Fruit fly (Drosophila melanogaster) whole organism, embryonic: ENCODE data around the gene CG14036.
A peak's percentile ranks its signal among the peaks of the same experiment; 100 is the strongest.

Source experiments
- BtbVII ChIP-seq: fragments of 200-800 bp; sonication (Bioruptor generic); optimal IDR thresholded peaks from 3 replicates; lab custom pipeline; 2017; ENCODE audit warnings: missing biosample characterization, mild to moderate bottlenecking, missing genetic modification characterization
- CG10209 ChIP-seq: fragments of 200-800 bp; sonication (Bioruptor generic); optimal IDR thresholded peaks from 3 replicates; lab custom pipeline; 2017; ENCODE audit warnings: missing biosample characterization, mild to moderate bottlenecking, missing genetic modification characterization, missing genetic modification reagents
- CG10267 ChIP-seq: fragments of 200-800 bp; sonication (Bioruptor generic); optimal IDR thresholded peaks from 2 replicates; lab custom pipeline; 2018; ENCODE audit warnings: missing biosample characterization, mild to moderate bottlenecking, missing genetic modification characterization, moderate library complexity
- CG10654 ChIP-seq: fragments of 200-800 bp; sonication (Bioruptor generic); optimal IDR thresholded peaks from 2 replicates; lab custom pipeline; 2016; ENCODE audit warnings: missing biosample characterization, missing genetic modification characterization
- CG12219 ChIP-seq: fragments of 200-800 bp; sonication (Bioruptor generic); optimal IDR thresholded peaks from 3 replicates; lab custom pipeline; 2018; ENCODE audit warnings: missing biosample characterization, mild to moderate bottlenecking, missing genetic modification characterization
- CG12391 ChIP-seq: fragments of 200-800 bp; sonication (Bioruptor generic); optimal IDR thresholded peaks from 3 replicates; lab custom pipeline; 2018; ENCODE audit warnings: missing biosample characterization, mild to moderate bottlenecking, missing genetic modification characterization, moderate library complexity
- CG12942 ChIP-seq: fragments of 200-800 bp; sonication (Bioruptor generic); optimal IDR thresholded peaks from 3 replicates; lab custom pipeline; 2016; ENCODE audit warnings: missing biosample characterization, missing genetic modification characterization
- CG14014 ChIP-seq: fragments of 200-800 bp; sonication (Bioruptor generic); IDR thresholded peaks from 2 replicates; pipeline ENCODE4 v1.3.6; 2022; ENCODE audit warnings: missing biosample characterization, missing genetic modification characterization
- CG15696 ChIP-seq: fragments of 200-800 bp; sonication (Bioruptor generic); optimal IDR thresholded peaks from 2 replicates; lab custom pipeline; 2019; ENCODE audit warnings: missing biosample characterization, mild to moderate bottlenecking, missing genetic modification characterization, moderate library complexity
- CG16779 ChIP-seq: fragments of 200-800 bp; sonication (Bioruptor generic); IDR thresholded peaks from 2 replicates; pipeline ENCODE4 v1.3.6; 2022; ENCODE audit warnings: missing biosample characterization, missing genetic modification characterization
- CG17328 ChIP-seq: fragments of 200-800 bp; sonication (Bioruptor generic); IDR thresholded peaks from 2 replicates; pipeline ENCODE4 v1.3.6; 2022; ENCODE audit warnings: missing biosample characterization, missing genetic modification characterization
- CG1792 ChIP-seq: fragments of 200-800 bp; sonication (Bioruptor generic); optimal IDR thresholded peaks from 2 replicates; lab custom pipeline; 2016; ENCODE audit warnings: missing biosample characterization, missing genetic modification characterization
- CG18262 ChIP-seq: fragments of 200-800 bp; optimal IDR thresholded peaks from 3 replicates; lab custom pipeline; 2019; ENCODE audit warnings: missing biosample characterization, mild to moderate bottlenecking, missing genetic modification characterization, moderate library complexity
- CG30020 ChIP-seq: fragments of 200-800 bp; optimal IDR thresholded peaks from 2 replicates; lab custom pipeline; 2019; ENCODE audit warnings: missing biosample characterization, mild to moderate bottlenecking, missing genetic modification characterization, moderate library complexity
- CG3281 ChIP-seq: fragments of 200-800 bp; sonication (Bioruptor generic); optimal IDR thresholded peaks from 3 replicates; lab custom pipeline; 2017; ENCODE audit warnings: missing biosample characterization, mild to moderate bottlenecking, missing genetic modification characterization
- CG33213 ChIP-seq: fragments of 200-800 bp; sonication (Bioruptor generic); optimal IDR thresholded peaks from 3 replicates; lab custom pipeline; 2016; ENCODE audit warnings: missing biosample characterization, missing genetic modification characterization
- CG3407 ChIP-seq: fragments of 200-800 bp; sonication (Bioruptor generic); optimal IDR thresholded peaks from 2 replicates; lab custom pipeline; 2018; ENCODE audit warnings: missing biosample characterization, mild to moderate bottlenecking, missing genetic modification characterization
- CG5180 ChIP-seq: fragments of 200-800 bp; sonication (Bioruptor generic); optimal IDR thresholded peaks from 3 replicates; lab custom pipeline; 2017; ENCODE audit warnings: missing biosample characterization, missing genetic modification characterization, mild to moderate bottlenecking, moderate library complexity, missing genetic modification reagents
- CG7556 ChIP-seq: fragments of 200-800 bp; sonication (Bioruptor generic); optimal IDR thresholded peaks from 2 replicates; lab custom pipeline; 2017; ENCODE audit warnings: missing biosample characterization, mild to moderate bottlenecking, missing genetic modification characterization
- CG7928 ChIP-seq: fragments of 200-800 bp; sonication (Bioruptor generic); optimal IDR thresholded peaks from 2 replicates; lab custom pipeline; 2017; ENCODE audit warnings: missing biosample characterization, mild to moderate bottlenecking, missing genetic modification characterization
- CG9215 ChIP-seq: fragments of 200-800 bp; sonication (Bioruptor generic); IDR thresholded peaks from 2 replicates; pipeline ENCODE4 v1.3.6; 2022; ENCODE audit warnings: missing biosample characterization, missing genetic modification characterization
- CoRest ChIP-seq: fragments of 200-800 bp; sonication (Bioruptor generic); optimal IDR thresholded peaks from 3 replicates; lab custom pipeline; 2018; ENCODE audit warnings: missing biosample characterization, mild to moderate bottlenecking, missing genetic modification characterization, moderate library complexity
- Dbx ChIP-seq: fragments of 200-800 bp; sonication (Bioruptor generic); IDR thresholded peaks from 3 replicates; pipeline ENCODE4 v1.3.6; 2022; ENCODE audit warnings: missing biosample characterization, missing genetic modification characterization
- Doc3 ChIP-seq: fragments of 200-800 bp; sonication (Bioruptor generic); IDR thresholded peaks from 3 replicates; pipeline ENCODE4 v1.3.6; 2022; ENCODE audit warnings: missing biosample characterization, missing genetic modification characterization; ENCODE audit not compliant: partially characterized antibody
- Fer2 ChIP-seq: fragments of 200-800 bp; sonication (Bioruptor generic); optimal IDR thresholded peaks from 2 replicates; lab custom pipeline; 2018; ENCODE audit warnings: missing biosample characterization, mild to moderate bottlenecking, missing genetic modification characterization, moderate library complexity
- HLH3B ChIP-seq: fragments of 200-800 bp; sonication (Bioruptor generic); IDR thresholded peaks from 2 replicates; pipeline ENCODE4 v1.3.6; 2022; ENCODE audit warnings: missing biosample characterization, missing genetic modification characterization
- HLH4C ChIP-seq: fragments of 200-800 bp; sonication (Bioruptor generic); IDR thresholded peaks from 3 replicates; pipeline ENCODE4 v1.3.6; 2022; ENCODE audit warnings: missing biosample characterization, missing genetic modification characterization; ENCODE audit not compliant: partially characterized antibody
- Hsf ChIP-seq: fragments of 200-800 bp; sonication (Bioruptor generic); optimal IDR thresholded peaks from 3 replicates; lab custom pipeline; 2016; ENCODE audit warnings: missing biosample characterization, missing genetic modification characterization
- Jarid2 ChIP-seq: fragments of 200-800 bp; sonication (Bioruptor generic); optimal IDR thresholded peaks from 3 replicates; lab custom pipeline; 2017; ENCODE audit warnings: mild to moderate bottlenecking, missing biosample characterization, missing genetic modification reagents, missing genetic modification characterization
- MBD-R2 ChIP-seq: fragments of 200-800 bp; sonication (Bioruptor generic); IDR thresholded peaks from 2 replicates; pipeline ENCODE4 v1.3.6; 2022; ENCODE audit warnings: missing biosample characterization, missing genetic modification characterization
- Sox102F ChIP-seq: fragments of 200-800 bp; sonication (Bioruptor generic); optimal IDR thresholded peaks from 2 replicates; lab custom pipeline; 2018; ENCODE audit warnings: missing biosample characterization, mild to moderate bottlenecking, missing genetic modification characterization, moderate library complexity
- abd-A ChIP-seq: fragments of 200-800 bp; sonication (Bioruptor generic); optimal IDR thresholded peaks from 3 replicates; lab custom pipeline; 2019; ENCODE audit warnings: missing biosample characterization, mild to moderate bottlenecking, missing genetic modification characterization, moderate library complexity
- ac ChIP-seq: fragments of 200-800 bp; sonication (Bioruptor generic); optimal IDR thresholded peaks from 3 replicates; lab custom pipeline; 2017; ENCODE audit warnings: missing biosample characterization, mild to moderate bottlenecking, missing genetic modification characterization
- ara ChIP-seq: fragments of 200-800 bp; sonication (Bioruptor generic); IDR thresholded peaks from 2 replicates; pipeline ENCODE4 v1.3.6; 2022; ENCODE audit warnings: missing biosample characterization, missing genetic modification characterization
- bowl ChIP-seq: fragments of 200-800 bp; sonication (Bioruptor generic); IDR thresholded peaks from 2 replicates; pipeline ENCODE4 v1.3.6; 2022; ENCODE audit warnings: missing biosample characterization, missing genetic modification characterization
- br ChIP-seq: fragments of >200 bp; optimal IDR thresholded peaks from 2 replicates; lab custom pipeline; 2017
- crc ChIP-seq: fragments of 200-800 bp; sonication (Bioruptor generic); optimal IDR thresholded peaks from 2 replicates; lab custom pipeline; 2016; ENCODE audit warnings: missing biosample characterization, missing genetic modification characterization
- crp ChIP-seq, 2 experiments: fragments of 200-800 bp; sonication (Bioruptor generic); optimal IDR thresholded peaks; 2 replicates in 1 of 2; 3 replicates in 1 of 2; lab custom pipeline; 2017; ENCODE audit warnings: missing biosample characterization in 2 of 2, missing genetic modification characterization in 2 of 2, mild to moderate bottlenecking in 1 of 2, moderate library complexity in 1 of 2
- emc ChIP-seq: fragments of 200-800 bp; sonication (Bioruptor generic); optimal IDR thresholded peaks from 2 replicates; lab custom pipeline; 2016; ENCODE audit warnings: missing biosample characterization, missing genetic modification characterization
- eve ChIP-seq, 2 experiments: fragments of >200 bp; optimal IDR thresholded peaks; 2 replicates each; lab custom pipeline; 2017; ENCODE audit warnings: missing biosample characterization in 2 of 2, missing genetic modification characterization in 2 of 2
- ewg ChIP-seq: fragments of 200-800 bp; sonication (Bioruptor generic); optimal IDR thresholded peaks from 3 replicates; lab custom pipeline; 2017; ENCODE audit warnings: mild to moderate bottlenecking, missing biosample characterization, missing genetic modification reagents, missing genetic modification characterization
- gfzf ChIP-seq: fragments of 200-800 bp; sonication (Bioruptor generic); optimal IDR thresholded peaks from 2 replicates; lab custom pipeline; 2016; ENCODE audit warnings: missing biosample characterization, mild to moderate bottlenecking, missing genetic modification characterization, moderate library complexity
- nom ChIP-seq: fragments of 200-800 bp; sonication (Bioruptor generic); optimal IDR thresholded peaks from 2 replicates; lab custom pipeline; 2017; ENCODE audit warnings: missing biosample characterization, missing genetic modification characterization, mild to moderate bottlenecking, moderate library complexity, missing genetic modification reagents
- org-1 ChIP-seq: fragments of 200-800 bp; sonication (Bioruptor generic); optimal IDR thresholded peaks from 2 replicates; lab custom pipeline; 2017; ENCODE audit warnings: missing biosample characterization, missing genetic modification characterization
- slou ChIP-seq: fragments of 200-800 bp; sonication (Bioruptor generic); optimal IDR thresholded peaks from 3 replicates; lab custom pipeline; 2016; ENCODE audit warnings: missing biosample characterization, missing genetic modification characterization
- tio ChIP-seq: fragments of 200-800 bp; sonication (Bioruptor generic); optimal IDR thresholded peaks from 2 replicates; lab custom pipeline; 2017; ENCODE audit warnings: missing biosample characterization, missing genetic modification characterization, inconsistent platforms
- tx ChIP-seq: fragments of 200-800 bp; sonication (Bioruptor generic); optimal IDR thresholded peaks from 2 replicates; lab custom pipeline; 2016; ENCODE audit warnings: missing biosample characterization, missing genetic modification characterization
- unc-4 ChIP-seq: fragments of 200-800 bp; sonication (Bioruptor generic); IDR thresholded peaks from 2 replicates; pipeline ENCODE4 v1.3.6; 2022; ENCODE audit warnings: missing biosample characterization, missing genetic modification characterization; ENCODE audit not compliant: partially characterized antibody
- unpg ChIP-seq: fragments of 200-800 bp; sonication (Bioruptor generic); optimal IDR thresholded peaks from 3 replicates; lab custom pipeline; 2018; ENCODE audit warnings: missing biosample characterization, mild to moderate bottlenecking, missing genetic modification characterization, moderate library complexity

Gene CG14036

dm6 chr2L:5059645-5060254, 4.9 kb upstream of the CG14036 start, which contains the start of gene Rpn11 (continued):
- peak; percentile 36 for TF ChIP-seq CG10654
- TF ChIP-seq CG12942 (GFP tag; lab: Kevin White, UChicago) = peak; percentile 25
- no peak for TF ChIP-seq CG16779 (GFP tag; lab: Robert Waterston, UW)
- TF ChIP-seq CG3281 (GFP tag; lab: Kevin White, UChicago) = peak; percentile 54
- peak; percentile 3 for TF ChIP-seq gfzf (GFP tag; lab: Kevin White, UChicago)
- no peak for TF ChIP-seq CG33213
- TF ChIP-seq HLH3B (GFP tag; lab: Robert Waterston, UW) = peak; percentile 31; the same call in 1 of the 2 replicates
- TF ChIP-seq CG1792 (GFP tag; lab: Kevin White, UChicago) = no peak
- TF ChIP-seq CG3407 = peak; percentile 11
- no peak for TF ChIP-seq emc
- TF ChIP-seq BtbVII (GFP tag; lab: Kevin White, UChicago) = peak; percentile 24
- peak; percentile 72 for TF ChIP-seq CG7556 (GFP tag; lab: Kevin White, UChicago)
- peak; percentile 84 for TF ChIP-seq CoRest (tag; lab: Kevin White, UChicago)
- TF ChIP-seq Fer2 (tag; lab: Kevin White, UChicago) = peak; percentile 41
- TF ChIP-seq unc-4 (GFP tag; lab: Robert Waterston, UW) = peak; percentile 38; the same call in 1 of the 2 replicates
- TF ChIP-seq CG30020 (tag; lab: Kevin White, UChicago) = peak; percentile 65
- TF ChIP-seq tx = peak; percentile 41
- no peak for TF ChIP-seq ac (GFP tag; lab: Kevin White, UChicago)
- no peak for TF ChIP-seq bowl (GFP tag; lab: Robert Waterston, UW)
- peak; percentile 59 for TF ChIP-seq Hsf (GFP tag; lab: Kevin White, UChicago)
- TF ChIP-seq CG10209 (GFP tag; lab: Kevin White, UChicago) = peak; percentile 58
- no peak for TF ChIP-seq CG17328 (GFP tag; lab: Robert Waterston, UW)
- TF ChIP-seq CG10267 (tag; lab: Kevin White, UChicago) = peak; percentile 90
- TF ChIP-seq HLH4C (GFP tag; lab: Robert Waterston, UW) = peak; percentile 44
- peak; percentile 18 for TF ChIP-seq ewg (GFP tag; lab: Kevin White, UChicago)
- peak; percentile 41 for TF ChIP-seq unpg
- TF ChIP-seq crc = no peak
- TF ChIP-seq Jarid2 (GFP tag; lab: Kevin White, UChicago) = no peak
- peak; percentile 73 for TF ChIP-seq MBD-R2
- TF ChIP-seq nom (GFP tag; lab: Kevin White, UChicago) = peak; percentile 28
- TF ChIP-seq br = no peak
- TF ChIP-seq abd-A (tag; lab: Kevin White, UChicago) = no peak
- TF ChIP-seq CG15696 = peak; percentile 66
- 0 out of 3 replicates have a peak, but pooled peaks have one; percentile 33 for TF ChIP-seq Doc3
- TF ChIP-seq org-1 (GFP tag; lab: Kevin White, UChicago) = no peak
- peak; percentile 45 for TF ChIP-seq tio (GFP tag; lab: Kevin White, UChicago)
- TF ChIP-seq CG12391 (tag; lab: Kevin White, UChicago) = peak; percentile 86
- TF ChIP-seq CG7928 = no peak
- no peak for TF ChIP-seq CG14014
- TF ChIP-seq CG5180 (GFP tag; lab: Kevin White, UChicago) = no peak
- no peak for TF ChIP-seq CG12219
- 0 out of 2 replicates have a peak, but pooled peaks have one; percentile 18 for TF ChIP-seq ara (GFP tag; lab: Robert Waterston, UW)
- TF ChIP-seq Dbx (GFP tag; lab: Robert Waterston, UW) = peak; percentile 24; the same call in 1 of the 3 replicates
- TF ChIP-seq crp (GFP tag; optimal IDR thresholded peaks at IDR 0.05; lab: Kevin White, UChicago) = peak in 1 of 2 experiments; percentile 20
- TF ChIP-seq CG9215 (GFP tag; lab: Robert Waterston, UW) = peak; percentile 40; the same call in 1 of the 2 replicates
- TF ChIP-seq Sox102F (GFP tag; lab: Kevin White, UChicago) = peak; percentile 64
- TF ChIP-seq slou (GFP tag; lab: Kevin White, UChicago) = peak; percentile 49
- no peak for TF ChIP-seq eve (GFP tag; optimal IDR thresholded peaks at IDR 0.05; lab: Kevin White, UChicago)
- peak; percentile 78 for TF ChIP-seq CG18262 (tag; lab: Kevin White, UChicago)
